Worm (Caenorhabditis elegans) whole organism, young adult: ENCODE measurements around the gene sgk-1.
A peak's percentile ranks its signal among the peaks of the same experiment; 100 is the strongest.

Experiments
- B0019.2 ChIP-seq: fragments of 200-800 bp; sonication (Bioruptor generic); conservative IDR thresholded peaks from 2 replicates; pipeline ENCODE4 v1.3.6; 2022; ENCODE audit warnings: missing genetic modification reagents, missing genetic modification characterization, missing compliant biosample characterization
- B0035.1 ChIP-seq: sonication (generic microtip); optimal IDR thresholded peaks from 2 replicates; lab custom pipeline; 2016; ENCODE audit warnings: missing genetic modification characterization, mild to moderate bottlenecking, missing compliant biosample characterization, missing genotype, missing genetic modification reagents
- C06A6.2 ChIP-seq: fragments of 200-800 bp; sonication (Bioruptor generic); conservative IDR thresholded peaks from 2 replicates; pipeline ENCODE4 v1.3.6; 2022; ENCODE audit warnings: missing genetic modification characterization, missing compliant biosample characterization
- D2030.7 ChIP-seq: fragments of 200-800 bp; sonication (Bioruptor generic); IDR thresholded peaks from 2 replicates; pipeline ENCODE4 v1.3.6; 2022; ENCODE audit warnings: missing genetic modification reagents, missing genetic modification characterization, missing compliant biosample characterization
- F10E7.11 ChIP-seq: sonication (generic microtip); optimal IDR thresholded peaks from 2 replicates; lab custom pipeline; 2017; ENCODE audit warnings: mild to moderate bottlenecking, missing genetic modification characterization, moderate library complexity, missing compliant biosample characterization
- F23B12.7 ChIP-seq: sonication (generic microtip); optimal IDR thresholded peaks from 2 replicates; lab custom pipeline; 2017; ENCODE audit warnings: missing genetic modification characterization, mild to moderate bottlenecking, missing compliant biosample characterization, antibody characterized with exemption, moderate library complexity; ENCODE audit not compliant: insufficient read depth
- F33H1.4 ChIP-seq: fragments of 200-800 bp; sonication (Bioruptor generic); IDR thresholded peaks from 2 replicates; pipeline ENCODE4 v1.3.6; 2022; ENCODE audit warnings: missing genetic modification reagents, missing genetic modification characterization, missing compliant biosample characterization
- F52B5.7 ChIP-seq: sonication (generic microtip); optimal IDR thresholded peaks from 2 replicates; lab custom pipeline; 2016; ENCODE audit warnings: mild to moderate bottlenecking, missing genetic modification characterization, missing compliant biosample characterization
- F55B11.4 ChIP-seq: sonication (generic microtip); optimal IDR thresholded peaks from 2 replicates; lab custom pipeline; 2016; ENCODE audit warnings: missing compliant biosample characterization, missing genetic modification characterization, borderline replicate concordance; ENCODE audit not compliant: insufficient read depth
- K12H6.12 ChIP-seq: fragments of 200-800 bp; sonication (Bioruptor generic); optimal IDR thresholded peaks from 2 replicates; lab custom pipeline; 2018; ENCODE audit warnings: mild to moderate bottlenecking, missing genetic modification characterization, missing compliant biosample characterization
- Y56A3A.18 ChIP-seq: fragments of 200-800 bp; sonication (Bioruptor generic); IDR thresholded peaks from 2 replicates; pipeline ENCODE4 v1.3.6; 2022; ENCODE audit warnings: missing genetic modification reagents, missing genetic modification characterization, missing compliant biosample characterization
- Y79H2A.3 ChIP-seq: fragments of 200-800 bp; sonication (Bioruptor generic); conservative IDR thresholded peaks from 2 replicates; pipeline ENCODE4 v1.3.6; 2022; ENCODE audit warnings: missing genetic modification reagents, missing genetic modification characterization, missing compliant biosample characterization
- Y95B8A.8 ChIP-seq: fragments of 200-800 bp; sonication (Bioruptor generic); IDR thresholded peaks from 2 replicates; pipeline ENCODE4 v1.3.6; 2022; ENCODE audit warnings: missing genetic modification reagents, missing genetic modification characterization, missing compliant biosample characterization
- ZK185.1 ChIP-seq: sonication (generic microtip); optimal IDR thresholded peaks from 2 replicates; lab custom pipeline; 2016; ENCODE audit warnings: mild to moderate bottlenecking, missing genetic modification characterization, missing compliant biosample characterization; ENCODE audit not compliant: poor library complexity, severe bottlenecking
- aptf-3 ChIP-seq: fragments of 200-800 bp; sonication (Bioruptor generic); IDR thresholded peaks from 2 replicates; pipeline ENCODE4 v1.3.6; 2022; ENCODE audit warnings: missing genetic modification characterization, missing compliant biosample characterization
- attf-3 ChIP-seq: fragments of 200-800 bp; sonication (Bioruptor generic); conservative IDR thresholded peaks from 2 replicates; pipeline ENCODE4 v1.3.6; 2022; ENCODE audit warnings: missing genetic modification reagents, missing genetic modification characterization, missing compliant biosample characterization
- attf-5 ChIP-seq: fragments of 200-800 bp; sonication (Bioruptor generic); optimal IDR thresholded peaks from 2 replicates; lab custom pipeline; 2018; ENCODE audit warnings: mild to moderate bottlenecking, missing genetic modification characterization, missing compliant biosample characterization
- attf-6 ChIP-seq: fragments of 200-800 bp; sonication (Bioruptor generic); IDR thresholded peaks from 2 replicates; pipeline ENCODE4 v1.3.6; 2022; ENCODE audit warnings: missing genetic modification reagents, missing genetic modification characterization, missing compliant biosample characterization
- bed-1 ChIP-seq: fragments of 200-800 bp; sonication (Bioruptor generic); IDR thresholded peaks from 2 replicates; pipeline ENCODE4 v1.3.6; 2022; ENCODE audit warnings: missing genetic modification reagents, missing genetic modification characterization, missing compliant biosample characterization
- bed-2 ChIP-seq: fragments of 200-800 bp; sonication (Bioruptor generic); IDR thresholded peaks from 2 replicates; pipeline ENCODE4 v1.3.6; 2022; ENCODE audit warnings: missing genetic modification reagents, missing genetic modification characterization, missing compliant biosample characterization
- ccch-3 ChIP-seq: fragments of 200-800 bp; sonication (Bioruptor generic); optimal IDR thresholded peaks from 2 replicates; lab custom pipeline; 2018; ENCODE audit warnings: mild to moderate bottlenecking, missing genetic modification characterization, missing compliant biosample characterization
- cebp-2 ChIP-seq: fragments of 200-800 bp; sonication (Bioruptor generic); IDR thresholded peaks from 2 replicates; pipeline ENCODE4 v1.3.6; 2022; ENCODE audit warnings: missing genetic modification characterization, missing compliant biosample characterization
- ceh-27 ChIP-seq: fragments of 200-800 bp; sonication (Bioruptor generic); optimal IDR thresholded peaks from 2 replicates; lab custom pipeline; 2018; ENCODE audit warnings: mild to moderate bottlenecking, missing genetic modification characterization, moderate library complexity, missing compliant biosample characterization
- chd-7 ChIP-seq: sonication (generic microtip); optimal IDR thresholded peaks from 2 replicates; lab custom pipeline; 2016; ENCODE audit warnings: mild to moderate bottlenecking, missing genetic modification characterization, moderate library complexity, missing compliant biosample characterization
- egl-18 ChIP-seq: fragments of 200-800 bp; sonication (Bioruptor generic); IDR thresholded peaks from 2 replicates; pipeline ENCODE4 v1.3.6; 2022; ENCODE audit warnings: missing genetic modification reagents, missing genetic modification characterization, missing compliant biosample characterization
- ekl-4 ChIP-seq: fragments of 200-800 bp; sonication (Bioruptor generic); IDR thresholded peaks from 2 replicates; pipeline ENCODE4 v1.3.6; 2022; ENCODE audit warnings: missing genetic modification reagents, missing genetic modification characterization, missing compliant biosample characterization
- gei-17 ChIP-seq: fragments of 200-800 bp; sonication (Bioruptor generic); optimal IDR thresholded peaks from 2 replicates; lab custom pipeline; 2018; ENCODE audit warnings: mild to moderate bottlenecking, missing genetic modification characterization, missing compliant biosample characterization
- hmg-1.2 ChIP-seq: fragments of 200-800 bp; sonication (Bioruptor generic); IDR thresholded peaks from 2 replicates; pipeline ENCODE4 v1.3.6; 2022; ENCODE audit warnings: missing genetic modification reagents, missing genetic modification characterization, missing compliant biosample characterization
- lag-1 ChIP-seq: fragments of 200-800 bp; sonication (Bioruptor generic); IDR thresholded peaks from 2 replicates; pipeline ENCODE4 v1.3.6; 2022; ENCODE audit warnings: missing genetic modification reagents, missing genetic modification characterization, missing compliant biosample characterization
- let-607 ChIP-seq, 2 experiments: fragments of 200-800 bp in 1 of 2; sonication (Bioruptor generic) in 1 of 2; sonication (generic microtip) in 1 of 2; optimal IDR thresholded peaks; 2 replicates each; lab custom pipeline; 2016 to 2018; ENCODE audit warnings: mild to moderate bottlenecking in 2 of 2, missing compliant biosample characterization in 2 of 2, missing genetic modification characterization in 2 of 2, moderate library complexity in 2 of 2, missing genotype in 1 of 2
- lin-26 ChIP-seq: fragments of 200-800 bp; sonication (Bioruptor generic); IDR thresholded peaks from 2 replicates; pipeline ENCODE4 v1.3.6; 2022; ENCODE audit warnings: missing genetic modification reagents, missing genetic modification characterization, missing compliant biosample characterization
- lin-35 ChIP-seq, 3 experiments: fragments of 150-350 bp in 2 of 3; sonication (generic microtip) in 1 of 3; optimal IDR thresholded peaks; 2 replicates each; lab custom pipeline; 2014 to 2018; ENCODE audit warnings: missing biosample characterization in 3 of 3, missing genetic modification characterization in 3 of 3, missing genetic modification reagents in 3 of 3
- lin-40 ChIP-seq: sonication (generic microtip); optimal IDR thresholded peaks from 2 replicates; lab custom pipeline; 2016; ENCODE audit warnings: missing genetic modification characterization, mild to moderate bottlenecking, missing compliant biosample characterization, missing genotype, missing genetic modification reagents
- madf-10 ChIP-seq: sonication (generic microtip); optimal IDR thresholded peaks from 2 replicates; lab custom pipeline; 2016; ENCODE audit warnings: mild to moderate bottlenecking, missing genetic modification characterization, missing compliant biosample characterization
- mcd-1 ChIP-seq: fragments of 200-800 bp; sonication (Bioruptor generic); IDR thresholded peaks from 2 replicates; pipeline ENCODE4 v1.3.6; 2022; ENCODE audit warnings: missing genetic modification reagents, missing genetic modification characterization, missing compliant biosample characterization
- mes-4 ChIP-seq: sonication (generic microtip); optimal IDR thresholded peaks from 2 replicates; lab custom pipeline; 2016; ENCODE audit warnings: missing genotype, missing genetic modification characterization, missing compliant biosample characterization
- nfya-2 ChIP-seq: fragments of 200-800 bp; sonication (Bioruptor generic); IDR thresholded peaks from 2 replicates; pipeline ENCODE4 v1.3.6; 2022; ENCODE audit warnings: missing genetic modification reagents, missing genetic modification characterization, missing compliant biosample characterization
- nhr-120 ChIP-seq: fragments of 200-800 bp; sonication (Bioruptor generic); IDR thresholded peaks from 2 replicates; pipeline ENCODE4 v1.3.6; 2022; ENCODE audit warnings: missing genetic modification characterization, missing compliant biosample characterization
- rcor-1 ChIP-seq: fragments of 200-800 bp; sonication (Bioruptor generic); IDR thresholded peaks from 2 replicates; pipeline ENCODE4 v1.3.6; 2022; ENCODE audit warnings: missing genetic modification reagents, missing genetic modification characterization, missing compliant biosample characterization
- repo-1 ChIP-seq: sonication (generic microtip); optimal IDR thresholded peaks from 2 replicates; lab custom pipeline; 2017; ENCODE audit warnings: mild to moderate bottlenecking, missing genetic modification characterization, missing compliant biosample characterization
- snpc-3.4 ChIP-seq: sonication (generic microtip); optimal IDR thresholded peaks from 2 replicates; lab custom pipeline; 2017; ENCODE audit warnings: missing genetic modification characterization, mild to moderate bottlenecking, missing compliant biosample characterization, antibody characterized with exemption, moderate library complexity, missing genotype, missing genetic modification reagents
- sptf-2 ChIP-seq: fragments of 200-800 bp; sonication (Bioruptor generic); optimal IDR thresholded peaks from 2 replicates; lab custom pipeline; 2018; ENCODE audit warnings: mild to moderate bottlenecking, missing genetic modification characterization, missing compliant biosample characterization
- zfh-2 ChIP-seq: fragments of 200-800 bp; sonication (Bioruptor generic); conservative IDR thresholded peaks from 2 replicates; pipeline ENCODE4 v1.3.6; 2022; ENCODE audit warnings: missing genetic modification reagents, missing genetic modification characterization, missing compliant biosample characterization
- ztf-25 ChIP-seq: fragments of 200-800 bp; sonication (Bioruptor generic); IDR thresholded peaks from 2 replicates; pipeline ENCODE4 v1.3.6; 2022; ENCODE audit warnings: missing genetic modification reagents, missing genetic modification characterization, missing compliant biosample characterization
- ztf-26 ChIP-seq: sonication (generic microtip); optimal IDR thresholded peaks from 2 replicates; lab custom pipeline; 2017; ENCODE audit warnings: missing genetic modification characterization, missing compliant biosample characterization
- ztf-28 ChIP-seq: fragments of 200-800 bp; sonication (Bioruptor generic); IDR thresholded peaks from 2 replicates; pipeline ENCODE4 v1.3.6; 2022; ENCODE audit warnings: missing genetic modification reagents, missing genetic modification characterization, missing compliant biosample characterization
- ztf-3 ChIP-seq: fragments of 200-800 bp; sonication (Bioruptor generic); optimal IDR thresholded peaks from 2 replicates; lab custom pipeline; 2018; ENCODE audit warnings: mild to moderate bottlenecking, missing genetic modification characterization, missing compliant biosample characterization
- ztf-6 ChIP-seq: fragments of 200-800 bp; sonication (Bioruptor generic); IDR thresholded peaks from 2 replicates; pipeline ENCODE4 v1.3.6; 2022; ENCODE audit warnings: missing genetic modification reagents, missing genetic modification characterization, missing compliant biosample characterization

Gene sgk-1

DNA sequence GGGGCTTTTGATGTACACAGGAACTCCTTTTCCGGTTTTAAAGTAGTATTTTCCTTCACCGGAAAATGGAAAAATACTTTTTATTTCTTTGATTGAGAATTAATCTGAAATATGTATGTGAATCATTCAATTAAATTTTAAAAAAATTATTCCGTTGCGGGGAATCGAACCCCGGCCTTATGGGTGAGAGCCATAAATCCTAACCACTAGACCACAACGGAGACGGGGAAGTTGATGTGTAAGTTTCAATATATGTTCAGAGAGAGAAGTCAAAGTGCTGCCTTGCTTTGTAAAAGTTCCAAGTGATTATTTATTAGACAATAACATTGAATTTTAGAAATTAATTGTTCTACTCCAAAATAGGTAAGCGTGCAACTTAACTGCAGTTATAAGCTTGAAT lies 9.2 kb upstream of the sgk-1 start (continued):
- TF ChIP-seq ZK185.1 (tag; lab: Kevin White, UChicago) (peak; percentile 93), F52B5.7 (tag; lab: Kevin White, UChicago) (no peak), B0035.1 (tag; lab: Kevin White, UChicago) (no peak), D2030.7 (GFP tag; lab: Robert Waterston, UW) (peak; percentile 62), gei-17 (GFP tag; lab: Kevin White, UChicago) (no peak), F33H1.4 (GFP tag; lab: Robert Waterston, UW) (no peak), Y95B8A.8 (no peak), B0019.2 (GFP tag; lab: Robert Waterston, UW) (no peak), attf-3 (GFP tag; lab: Robert Waterston, UW) (no peak), mcd-1 (GFP tag; lab: Robert Waterston, UW) (peak; percentile 12; the same call in 1 of the 2 replicates), ceh-27 (GFP tag; lab: Kevin White, UChicago) (no peak), ztf-6 (GFP tag; lab: Robert Waterston, UW) (no peak), let-607 (tag; optimal IDR thresholded peaks at IDR 0.05; lab: Kevin White, UChicago) (peak in 1 of 2 experiments; percentile 40), ztf-3 (GFP tag; lab: Kevin White, UChicago) (no peak), hmg-1.2 (GFP tag; lab: Robert Waterston, UW) (peak; percentile 74), aptf-3 (no peak), C06A6.2 (GFP tag; lab: Robert Waterston, UW) (no peak), attf-6 (GFP tag; lab: Robert Waterston, UW) (peak; percentile 31; the same call in 1 of the 2 replicates), bed-2 (GFP tag; lab: Robert Waterston, UW) (no peak), Y56A3A.18 (GFP tag; lab: Robert Waterston, UW) (peak; percentile 44; the same call in 1 of the 2 replicates), nhr-120 (no peak), zfh-2 (GFP tag; lab: Robert Waterston, UW) (no peak), ccch-3 (GFP tag; lab: Kevin White, UChicago) (no peak), ztf-28 (no peak), chd-7 (tag; lab: Kevin White, UChicago) (peak; percentile 28), F23B12.7 (tag; lab: Kevin White, UChicago) (peak; percentile 60), lin-35 (GFP tag; optimal IDR thresholded peaks at IDR 0.05; lab: Kevin White, UChicago) (peak in 1 of 3 experiments; percentile 65), lin-26 (GFP tag; lab: Robert Waterston, UW) (peak; percentile 86), repo-1 (tag; lab: Kevin White, UChicago) (no peak), attf-5 (GFP tag; lab: Kevin White, UChicago) (no peak), lag-1 (GFP tag; lab: Robert Waterston, UW) (no peak), mes-4 (tag; lab: Kevin White, UChicago) (peak; percentile 64), K12H6.12 (no peak), sptf-2 (GFP tag; lab: Kevin White, UChicago) (no peak), egl-18 (GFP tag; lab: Robert Waterston, UW) (no peak), rcor-1 (peak; percentile 44), ekl-4 (GFP tag; lab: Robert Waterston, UW) (peak; percentile 41; the same call in 1 of the 2 replicates), madf-10 (tag; lab: Kevin White, UChicago) (peak; percentile 60), snpc-3.4 (tag; lab: Kevin White, UChicago) (peak; percentile 29), F55B11.4 (no peak), F10E7.11 (tag; lab: Kevin White, UChicago) (peak; percentile 43), ztf-25 (peak; percentile 82; the same call in 1 of the 2 replicates), bed-1 (no peak), Y79H2A.3 (no peak), nfya-2 (no peak), ztf-26 (tag; lab: Kevin White, UChicago) (no peak), lin-40 (peak; percentile 28), cebp-2 (GFP tag; lab: Robert Waterston, UW) (peak; percentile 79; the same call in 1 of the 2 replicates)
